Fruit fly (Drosophila melanogaster): ENCODE data around the gene Dora.

dm6 chrX:18857356-18857807 is 6.4 kb upstream of the Dora start, which contains the start of gene CG7322:
- TF ChIP-seq OdsH (GFP tag; optimal IDR thresholded peaks at IDR 0.05) (no peak), Eip78C (GFP tag) (peak; percentile 32), ss (GFP tag; optimal IDR thresholded peaks at IDR 0.05) (no peak), Hr4 (GFP tag; optimal IDR thresholded peaks at IDR 0.05) (no peak), CG6808 (GFP tag; optimal IDR thresholded peaks at IDR 0.05) (no peak), Met (GFP tag; optimal IDR thresholded peaks at IDR 0.05) (no peak), dac (GFP tag; optimal IDR thresholded peaks at IDR 0.05) (no peak), CG6792 (GFP tag; optimal IDR thresholded peaks at IDR 0.05) (no peak), fd59A (GFP tag; optimal IDR thresholded peaks at IDR 0.05) (no peak), CG10669 (GFP tag; optimal IDR thresholded peaks at IDR 0.05) (no peak), Sox15 (GFP tag; optimal IDR thresholded peaks at IDR 0.05) (no peak), fkh (GFP tag; optimal IDR thresholded peaks at IDR 0.05) (no peak)
